Worm (Caenorhabditis elegans): ENCODE measurements around the gene Y81B9A.1.

Y81B9A.1 gene

ce11 chrX:9208933-9209332 is 16.7 kb downstream of the Y81B9A.1 start:
- TF ChIP-seq nhr-28 (tag; optimal IDR thresholded peaks at IDR 0.05) (no peak), pha-4 (tag; optimal IDR thresholded peaks at IDR 0.05) (no peak), unc-62 (GFP tag; optimal IDR thresholded peaks at IDR 0.05) (no peak), ceh-83 (GFP tag; optimal IDR thresholded peaks at IDR 0.05) (no peak), unc-120 (tag; optimal IDR thresholded peaks at IDR 0.05; ENCODE audit: poor library complexity, severe bottlenecking) (no peak), ztf-11 (tag; optimal IDR thresholded peaks at IDR 0.05) (no peak), lin-32 (GFP tag; optimal IDR thresholded peaks at IDR 0.05) (no peak), blmp-1 (tag; optimal IDR thresholded peaks at IDR 0.05) (no peak), nhr-12 (tag; optimal IDR thresholded peaks at IDR 0.05) (no peak), flh-1 (GFP tag; optimal IDR thresholded peaks at IDR 0.05) (no peak), nhr-2 (tag; optimal IDR thresholded peaks at IDR 0.05) (no peak), mab-5 (tag; optimal IDR thresholded peaks at IDR 0.05) (no peak), mep-1 (tag; optimal IDR thresholded peaks at IDR 0.05) (no peak), M03D4.4 (tag; optimal IDR thresholded peaks at IDR 0.05) (no peak), cnd-1 (tag; optimal IDR thresholded peaks at IDR 0.05) (no peak), unc-39 (tag; optimal IDR thresholded peaks at IDR 0.05) (no peak), elt-3 (tag; optimal IDR thresholded peaks at IDR 0.05) (no peak), ceh-39 (tag; optimal IDR thresholded peaks at IDR 0.05) (no peak), ham-2 (GFP tag; optimal IDR thresholded peaks at IDR 0.05) (no peak), lsy-2 (tag; optimal IDR thresholded peaks at IDR 0.05) (no peak)

ce11 chrX:9210086-9210485 is 17.8 kb downstream of the Y81B9A.1 start:
- TF ChIP-seq unc-62 (GFP tag; optimal IDR thresholded peaks at IDR 0.05), result no peak
- no peak for TF ChIP-seq snpc-4 (tag; optimal IDR thresholded peaks at IDR 0.05)
- no peak for TF ChIP-seq lin-32 (GFP tag; optimal IDR thresholded peaks at IDR 0.05)
- no peak for TF ChIP-seq flh-1 (GFP tag; optimal IDR thresholded peaks at IDR 0.05)
- TF ChIP-seq lin-13 (tag; optimal IDR thresholded peaks at IDR 0.05), result no peak
- TF ChIP-seq ham-2 (GFP tag; optimal IDR thresholded peaks at IDR 0.05), result no peak
- TF ChIP-seq lsy-2 (tag; optimal IDR thresholded peaks at IDR 0.05), result no peak
- TF ChIP-seq ceh-43 (GFP tag; optimal IDR thresholded peaks at IDR 0.05), result no peak
- TF ChIP-seq pha-4 (tag; optimal IDR thresholded peaks at IDR 0.05), result no peak
- no peak for TF ChIP-seq unc-120 (tag; optimal IDR thresholded peaks at IDR 0.05; ENCODE audit: poor library complexity, severe bottlenecking)
- no peak for TF ChIP-seq mab-5 (tag; optimal IDR thresholded peaks at IDR 0.05)
- TF ChIP-seq blmp-1 (tag; optimal IDR thresholded peaks at IDR 0.05), result no peak
- TF ChIP-seq mep-1 (tag; optimal IDR thresholded peaks at IDR 0.05), result no peak

ce11 chrX:9212675-9213074 is 20.4 kb downstream of the Y81B9A.1 start:
- TF ChIP-seq nhr-2 (tag; optimal IDR thresholded peaks at IDR 0.05), result no peak
- no peak for TF ChIP-seq nhr-28 (tag; optimal IDR thresholded peaks at IDR 0.05)
- no peak for TF ChIP-seq sem-2 (GFP tag; optimal IDR thresholded peaks at IDR 0.05)
- TF ChIP-seq nhr-12 (tag; optimal IDR thresholded peaks at IDR 0.05), result no peak
- no peak for TF ChIP-seq unc-120 (tag; optimal IDR thresholded peaks at IDR 0.05; ENCODE audit: poor library complexity, severe bottlenecking)
- no peak for TF ChIP-seq ham-2 (GFP tag; optimal IDR thresholded peaks at IDR 0.05)
- no peak for TF ChIP-seq hlh-1 (tag; optimal IDR thresholded peaks at IDR 0.05)
- no peak for TF ChIP-seq ces-1 (GFP tag; optimal IDR thresholded peaks at IDR 0.05)
- TF ChIP-seq sptf-1 (tag; optimal IDR thresholded peaks at IDR 0.05), result no peak
- no peak for TF ChIP-seq ztf-11 (tag; optimal IDR thresholded peaks at IDR 0.05)
- no peak for TF ChIP-seq lsy-2 (tag; optimal IDR thresholded peaks at IDR 0.05)
- TF ChIP-seq unc-62 (GFP tag; optimal IDR thresholded peaks at IDR 0.05), result no peak
- no peak for TF ChIP-seq bed-3 (GFP tag; optimal IDR thresholded peaks at IDR 0.05)
- no peak for TF ChIP-seq pha-4 (tag; optimal IDR thresholded peaks at IDR 0.05)
- TF ChIP-seq zip-8 (tag; optimal IDR thresholded peaks at IDR 0.05), result no peak

ce11 chrX:9213873-9214341 is 21.7 kb downstream of the Y81B9A.1 start, which contains the start of gene C35B8.3:
Gene C35B8.3 (plus strand): TSS chrX:9213923.
- no peak for TF ChIP-seq nhr-12 (tag; optimal IDR thresholded peaks at IDR 0.05)
- TF ChIP-seq unc-62 (GFP tag; optimal IDR thresholded peaks at IDR 0.05), result no peak
- no peak for TF ChIP-seq flh-1 (GFP tag; optimal IDR thresholded peaks at IDR 0.05)

ce11 chrX:9225273-9225672 is 33.0 kb downstream of the Y81B9A.1 start:
- peak; percentile 51 for TF ChIP-seq tbx-8 (GFP tag; optimal IDR thresholded peaks at IDR 0.05)
- peak; percentile 74 for TF ChIP-seq nhr-2 (tag; optimal IDR thresholded peaks at IDR 0.05)
- TF ChIP-seq ham-2 (GFP tag; optimal IDR thresholded peaks at IDR 0.05), result peak; percentile 69
- TF ChIP-seq pha-4 (tag; optimal IDR thresholded peaks at IDR 0.05), result peak; percentile 58
- no peak for TF ChIP-seq flh-1 (GFP tag; optimal IDR thresholded peaks at IDR 0.05)
- no peak for TF ChIP-seq unc-62 (GFP tag; optimal IDR thresholded peaks at IDR 0.05)
- peak; percentile 27 for TF ChIP-seq mls-2 (tag; optimal IDR thresholded peaks at IDR 0.05)
- peak; percentile 46 for TF ChIP-seq unc-120 (tag; optimal IDR thresholded peaks at IDR 0.05; ENCODE audit: poor library complexity, severe bottlenecking)
- TF ChIP-seq drap-1 (GFP tag; optimal IDR thresholded peaks at IDR 0.05), result peak; percentile 37
- TF ChIP-seq sptf-1 (tag; optimal IDR thresholded peaks at IDR 0.05), result peak; percentile 82
- no peak for TF ChIP-seq elt-3 (tag; optimal IDR thresholded peaks at IDR 0.05)
- TF ChIP-seq ceh-39 (tag; optimal IDR thresholded peaks at IDR 0.05), result peak; percentile 23
- peak; percentile 48 for TF ChIP-seq M03D4.4 (tag; optimal IDR thresholded peaks at IDR 0.05)
- TF ChIP-seq cnd-1 (tag; optimal IDR thresholded peaks at IDR 0.05), result peak; percentile 63
